Worm (Caenorhabditis elegans) whole organism, L4/young adult: ENCODE results near the gene tsp-1.

Source experiments
- W03F9.2 ChIP-seq: fragments of 150-350 bp; optimal IDR thresholded peaks from 2 replicates; lab custom pipeline; 2014; ENCODE audit warnings: missing biosample characterization, missing genetic modification characterization
- dao-5 ChIP-seq: sonication (generic microtip); optimal IDR thresholded peaks from 2 replicates; lab custom pipeline; 2016; ENCODE audit warnings: missing genotype, missing genetic modification characterization, moderate library complexity, missing compliant biosample characterization
- him-1 ChIP-seq: sonication (generic microtip); optimal IDR thresholded peaks from 2 replicates; lab custom pipeline; 2016; ENCODE audit warnings: missing genotype, missing genetic modification reagents, missing genetic modification characterization, missing compliant biosample characterization

tsp-1 gene

DNA sequence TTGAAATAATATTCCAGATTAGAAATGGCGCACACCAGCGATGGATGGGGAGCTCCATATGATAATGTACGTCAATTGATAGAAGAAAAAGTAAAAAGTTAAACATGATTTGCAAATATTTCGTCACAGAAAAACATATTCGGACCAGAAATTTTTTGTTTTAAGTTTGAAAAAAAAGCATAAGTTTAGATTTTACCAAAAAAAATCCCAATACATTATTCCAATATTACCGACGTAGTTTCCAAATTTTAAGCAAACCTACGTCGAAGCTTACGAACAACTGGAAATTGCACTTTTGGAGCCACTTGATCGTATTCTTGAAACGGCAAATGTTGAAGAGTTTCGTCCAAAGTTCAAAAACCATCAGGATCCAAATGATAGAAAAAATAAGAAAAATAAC lies 6.6 kb downstream of the tsp-1 start, which contains the start of gene henn-1:
Gene henn-1, plus strand, starts transcription at position 18 of the 400 bp plus-strand sequence.
- TF ChIP-seq W03F9.2 (tag; lab: Kevin White, UChicago) (no peak), him-1 (tag; lab: Kevin White, UChicago) (no peak)

ce11 chrIII:8229480-8229879 lies 9.7 kb downstream of the tsp-1 start:
- TF ChIP-seq W03F9.2 (tag; lab: Kevin White, UChicago) (no peak), dao-5 (tag; lab: Kevin White, UChicago) (no peak), him-1 (tag; lab: Kevin White, UChicago) (no peak)

DNA sequence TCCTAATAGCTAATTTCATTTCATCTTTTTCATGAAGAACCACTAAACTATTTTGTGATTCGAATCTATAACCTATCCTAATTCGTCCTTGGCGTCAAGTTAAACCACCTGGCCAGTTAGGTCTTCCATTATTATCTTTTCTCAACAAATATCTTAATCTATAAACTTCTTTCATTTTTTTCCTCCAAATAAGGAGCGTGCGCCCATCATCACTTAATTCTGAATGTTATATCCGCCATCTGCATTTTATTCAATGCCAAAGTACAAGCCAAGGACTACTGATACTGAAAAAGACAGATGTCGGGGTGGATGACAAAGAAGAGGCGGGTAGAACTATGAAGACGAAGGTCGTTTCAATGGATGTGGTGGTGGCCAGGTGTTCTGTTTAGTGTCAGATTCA lies 10.3 kb downstream of the tsp-1 start:
- TF ChIP-seq him-1 (tag; lab: Kevin White, UChicago) (no peak), dao-5 (tag; lab: Kevin White, UChicago) (no peak), W03F9.2 (tag; lab: Kevin White, UChicago) (no peak)

DNA sequence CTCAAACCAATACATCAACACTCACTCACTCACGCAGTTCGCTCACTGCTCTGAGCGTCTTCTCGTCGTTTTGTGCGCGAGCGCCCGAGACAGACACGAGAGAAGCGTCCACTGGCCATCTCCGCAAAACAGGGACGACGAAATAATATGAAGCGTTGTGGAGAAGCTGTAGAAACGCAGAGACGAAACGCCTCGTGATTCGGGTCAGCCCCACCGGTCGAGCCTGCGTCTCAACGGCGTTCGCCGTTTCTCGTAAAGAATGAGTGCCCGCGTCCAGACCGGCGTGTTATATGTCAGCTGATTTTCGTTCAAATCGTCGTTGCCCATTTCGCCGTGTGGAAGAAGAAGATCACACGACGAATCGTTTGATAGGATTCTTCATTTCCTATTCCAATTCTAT lies 11.7 kb downstream of the tsp-1 start, which contains the start of gene fbxl-1:
Gene fbxl-1, plus strand, starts transcription at position 320 of the 400 bp plus-strand sequence.
- TF ChIP-seq dao-5 (tag; lab: Kevin White, UChicago) (no peak), him-1 (tag; lab: Kevin White, UChicago) (peak; percentile 84), W03F9.2 (tag; lab: Kevin White, UChicago) (peak; percentile 2)

DNA sequence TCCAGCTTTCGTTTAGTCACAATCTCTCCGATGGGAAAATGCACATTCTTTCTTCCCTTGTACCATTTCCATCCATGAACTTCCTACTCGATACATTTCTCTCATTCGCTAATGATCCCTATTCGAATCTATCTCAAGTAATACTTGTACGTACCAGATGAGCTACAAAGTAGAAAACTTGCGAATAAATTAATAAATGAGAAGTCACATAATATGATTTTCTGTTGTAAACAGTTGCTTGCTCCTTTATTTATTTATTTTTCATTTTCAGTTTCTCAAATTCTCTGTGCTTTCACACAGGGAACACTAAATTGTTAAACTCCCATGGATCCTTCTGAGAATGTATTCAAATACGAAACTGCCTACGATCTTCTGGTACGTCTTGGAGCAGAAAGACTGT lies 13.0 kb downstream of the tsp-1 start, which contains the start of gene rfs-1:
Gene rfs-1, plus strand, starts transcription at position 301 of the 400 bp plus-strand sequence.
- TF ChIP-seq dao-5 (tag; lab: Kevin White, UChicago) (no peak), W03F9.2 (tag; lab: Kevin White, UChicago) (no peak), him-1 (tag; lab: Kevin White, UChicago) (no peak)

- TF ChIP-seq dao-5 (tag; lab: Kevin White, UChicago) (no peak), him-1 (tag; lab: Kevin White, UChicago) (no peak), W03F9.2 (tag; lab: Kevin White, UChicago) (no peak)
These were observed 14.5 kb downstream of the tsp-1 start, which contains the start of gene mob-4 for ce11 chrIII:8224769-8225168. TSS of gene mob-4 (plus strand) at chrIII:8225097.

DNA sequence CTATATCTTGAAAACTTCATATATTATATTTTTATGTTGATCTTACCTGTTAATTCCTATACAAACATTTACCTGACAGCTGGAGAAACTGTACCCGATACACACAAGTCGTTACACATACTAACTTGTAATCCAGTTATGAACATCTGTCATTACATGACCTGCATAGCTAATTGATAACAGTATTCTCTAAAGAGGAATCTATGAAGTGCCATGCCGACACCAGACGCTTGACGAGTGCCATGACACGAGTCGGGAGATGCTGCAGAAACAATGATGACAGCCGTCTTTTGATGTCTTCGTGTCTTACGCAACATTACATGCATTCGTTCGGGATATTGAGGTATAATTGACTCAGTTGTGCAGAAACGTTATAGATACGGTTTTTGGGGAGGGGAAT lies 19.1 kb downstream of the tsp-1 start:
- TF ChIP-seq him-1 (tag; lab: Kevin White, UChicago) (no peak), W03F9.2 (tag; lab: Kevin White, UChicago) (no peak), dao-5 (tag; lab: Kevin White, UChicago) (no peak)

DNA sequence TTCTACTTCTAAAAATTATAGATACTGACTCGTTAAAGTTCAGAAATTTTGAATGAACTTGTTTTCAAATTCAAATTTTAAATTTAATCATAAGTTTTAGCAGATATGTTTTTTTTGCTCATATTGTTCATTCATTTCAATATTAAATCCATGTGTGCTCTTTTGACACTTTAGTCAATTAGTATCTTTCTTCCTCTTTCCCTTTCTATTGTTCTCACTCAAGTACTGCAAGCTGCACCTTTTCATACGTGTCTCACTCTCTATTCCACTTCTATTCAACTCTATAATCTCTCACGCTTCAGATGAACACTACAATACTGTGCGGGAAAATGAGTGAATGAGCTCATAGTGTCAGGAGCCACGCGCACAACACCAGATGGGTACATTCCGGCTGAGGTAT lies 21.3 kb downstream of the tsp-1 start, which contains the start of gene C30A5.16:
Gene C30A5.16, plus strand, starts transcription at position 301 of the 400 bp plus-strand sequence.
- no peak for TF ChIP-seq dao-5 (tag; lab: Kevin White, UChicago)
- TF ChIP-seq W03F9.2 (tag; lab: Kevin White, UChicago) = no peak
- no peak for TF ChIP-seq him-1 (tag; lab: Kevin White, UChicago)

- no peak for TF ChIP-seq W03F9.2 (tag; lab: Kevin White, UChicago)
- TF ChIP-seq dao-5 (tag; lab: Kevin White, UChicago) = no peak
- no peak for TF ChIP-seq him-1 (tag; lab: Kevin White, UChicago)
These were observed 23.0 kb downstream of the tsp-1 start, which contains the start of gene unc-86 for ce11 chrIII:8216224-8216623. TSS of gene unc-86 (minus strand) at chrIII:8216336.

DNA sequence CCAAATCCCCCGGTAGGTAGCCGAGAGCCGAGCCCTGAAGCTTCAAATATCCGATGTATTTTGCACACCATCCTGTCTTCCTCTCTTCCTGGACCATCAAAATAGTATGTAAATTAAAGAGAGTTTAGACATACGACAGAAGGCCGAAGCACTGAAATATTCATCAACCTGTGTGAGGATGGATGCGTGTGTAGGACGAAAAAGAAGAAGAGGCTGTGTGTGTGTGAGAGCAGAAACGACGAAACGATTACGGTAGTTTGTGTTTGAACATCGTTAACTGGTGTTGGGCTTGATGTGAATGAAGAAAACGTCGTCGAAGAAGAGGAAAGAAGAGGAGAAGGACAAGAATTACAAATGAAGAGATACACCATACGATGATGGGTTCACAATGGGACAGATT lies 27.7 kb downstream of the tsp-1 start:
- TF ChIP-seq W03F9.2 (tag; lab: Kevin White, UChicago) (no peak), him-1 (tag; lab: Kevin White, UChicago) (no peak), dao-5 (tag; lab: Kevin White, UChicago) (no peak)

ce11 chrIII:8209775-8210174 lies 29.4 kb downstream of the tsp-1 start, which contains the start of gene C30A5.10:
TSS of gene C30A5.10 (minus strand) at chrIII:8209875.
- TF ChIP-seq dao-5 (tag; lab: Kevin White, UChicago) = no peak
- no peak for TF ChIP-seq him-1 (tag; lab: Kevin White, UChicago)
- TF ChIP-seq W03F9.2 (tag; lab: Kevin White, UChicago) = no peak

- TF ChIP-seq him-1 (tag; lab: Kevin White, UChicago) = no peak
- TF ChIP-seq W03F9.2 (tag; lab: Kevin White, UChicago) = no peak
- TF ChIP-seq dao-5 (tag; lab: Kevin White, UChicago) = no peak
These were observed 36.5 kb downstream of the tsp-1 start, which contains the start of gene snb-5 for ce11 chrIII:8202754-8203153. TSS of gene snb-5 (plus strand) at chrIII:8203054.

ce11 chrIII:8201760-8202159 lies 37.5 kb downstream of the tsp-1 start:
- TF ChIP-seq W03F9.2 (tag; lab: Kevin White, UChicago) (peak; percentile 25), him-1 (tag; lab: Kevin White, UChicago) (peak; percentile 42), dao-5 (tag; lab: Kevin White, UChicago) (no peak)

DNA sequence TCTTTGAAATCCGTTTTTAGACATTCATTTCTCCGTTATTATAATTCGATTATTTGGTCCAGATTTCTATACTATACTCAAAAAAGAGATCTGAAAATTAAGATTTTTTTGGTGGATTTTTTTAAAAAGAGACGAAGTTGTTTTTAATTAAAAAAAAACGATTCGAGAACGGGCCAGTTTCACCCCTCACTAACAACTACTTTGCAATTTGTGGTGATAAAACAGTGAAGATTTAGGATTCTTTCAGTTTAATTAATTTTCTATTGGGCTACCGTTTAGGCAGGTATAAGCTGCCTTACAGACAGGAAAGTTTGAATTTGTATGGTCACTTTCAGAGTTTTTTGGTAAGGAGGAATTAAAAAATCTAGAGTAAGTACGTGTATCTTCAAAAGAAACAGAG lies 38.1 kb downstream of the tsp-1 start, which contains the start of gene unc-36:
Gene unc-36, minus strand, starts transcription at position 101 of the 400 bp plus-strand sequence.
- no peak for TF ChIP-seq dao-5 (tag; lab: Kevin White, UChicago)
- no peak for TF ChIP-seq W03F9.2 (tag; lab: Kevin White, UChicago)
- TF ChIP-seq him-1 (tag; lab: Kevin White, UChicago) = no peak
